Worm (Caenorhabditis elegans): ENCODE measurements around the gene F40B5.2.

DNA sequence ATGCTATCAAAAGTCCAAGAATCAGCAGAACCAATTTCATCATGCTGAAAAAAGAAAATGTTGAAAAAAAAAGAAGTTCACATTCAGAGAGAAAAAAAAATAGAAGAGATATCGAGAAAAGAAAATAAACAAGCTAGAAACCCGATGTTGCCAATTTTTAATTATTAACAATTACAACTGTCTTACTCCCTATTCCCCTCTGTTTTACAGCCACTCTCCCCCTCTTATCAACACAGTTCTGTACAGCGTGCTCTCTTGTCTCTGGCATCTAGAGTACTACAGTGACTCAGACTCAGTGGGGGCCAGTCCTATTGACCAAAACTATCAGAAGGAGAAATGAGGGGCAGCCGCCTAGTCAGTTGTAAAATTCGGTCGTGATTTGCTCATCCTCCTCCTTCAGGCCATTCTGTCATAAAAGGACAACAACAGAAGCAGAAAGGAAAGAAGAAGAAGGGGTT, 24.9 kb downstream of the F40B5.2 start, which contains the start of gene wrk-1:
- no peak for TF ChIP-seq unc-62 (GFP tag; optimal IDR thresholded peaks at IDR 0.05)
- no peak for TF ChIP-seq nhr-237 (tag; optimal IDR thresholded peaks at IDR 0.05)
- no peak for TF ChIP-seq ztf-11 (tag; optimal IDR thresholded peaks at IDR 0.05)
- TF ChIP-seq nhr-12 (tag; optimal IDR thresholded peaks at IDR 0.05) = no peak
- no peak for TF ChIP-seq unc-39 (tag; optimal IDR thresholded peaks at IDR 0.05)
- TF ChIP-seq ces-1 (GFP tag; optimal IDR thresholded peaks at IDR 0.05) = no peak
- TF ChIP-seq pha-4 (tag; optimal IDR thresholded peaks at IDR 0.05) = no peak

All from whole organism, mixed stage, embryonic.